Worm (Caenorhabditis elegans): Measurements from ENCODE around the gene sptf-2.

The sptf-2 gene

ce11 chrII:8650644-8651159 is 25.4 kb downstream of the sptf-2 start, which contains the start of gene pyr-1:
pyr-1 (plus strand) TSS chrII:8651109.
- TF ChIP-seq hmg-1.2 (GFP tag; IDR thresholded peaks at IDR 0.05) (peak; percentile 62; the same call in 1 of the 2 replicates), bed-1 (GFP tag; IDR thresholded peaks at IDR 0.05) (no peak)

ce11 chrII:8658835-8659234 is 33.6 kb downstream of the sptf-2 start, which contains the start of gene atg-10:
atg-10 (plus strand) TSS chrII:8659135.
- TF ChIP-seq ceh-27 (GFP tag; optimal IDR thresholded peaks at IDR 0.05) = no peak
- TF ChIP-seq B0019.2 (GFP tag; conservative IDR thresholded peaks at IDR 0.05) = no peak
- TF ChIP-seq D2030.7 (GFP tag; IDR thresholded peaks at IDR 0.05) = no peak
- no peak for TF ChIP-seq somi-1 (GFP tag; optimal IDR thresholded peaks at IDR 0.05)
- TF ChIP-seq fkh-3 (tag; optimal IDR thresholded peaks at IDR 0.05) = no peak
- no peak for TF ChIP-seq B0261.1 (tag; optimal IDR thresholded peaks at IDR 0.05)
- TF ChIP-seq ceh-40 (GFP tag; IDR thresholded peaks at IDR 0.05) = no peak
- no peak for TF ChIP-seq madf-8 (GFP tag; conservative IDR thresholded peaks at IDR 0.05)
- no peak for TF ChIP-seq T26A5.8 (tag; optimal IDR thresholded peaks at IDR 0.05)
- no peak for TF ChIP-seq mxl-1 (tag; optimal IDR thresholded peaks at IDR 0.05)
- no peak for TF ChIP-seq ztf-26 (tag; optimal IDR thresholded peaks at IDR 0.05)
- no peak for TF ChIP-seq tbp1 (GFP tag; optimal IDR thresholded peaks at IDR 0.05)
- TF ChIP-seq F49E8.2 (tag; optimal IDR thresholded peaks at IDR 0.05; ENCODE audit: insufficient read depth) = no peak
- no peak for TF ChIP-seq F39B2.1 (GFP tag; IDR thresholded peaks at IDR 0.05)
- no peak for TF ChIP-seq atf-7 (tag; optimal IDR thresholded peaks at IDR 0.05)

ce11 chrII:8661539-8661938 is 36.3 kb downstream of the sptf-2 start, which contains the start of the genes piga-1 and eif-2Bepsilon:
piga-1 (minus strand) TSS chrII:8661712.
eif-2Bepsilon (plus strand) TSS chrII:8661869.
- TF ChIP-seq mcd-1 (GFP tag; IDR thresholded peaks at IDR 0.05) (peak; percentile 63), cebp-1 (GFP tag; IDR thresholded peaks at IDR 0.05) (peak; percentile 53; the same call in 1 of the 2 replicates), cebp-1 (tag; optimal IDR thresholded peaks at IDR 0.05) (peak; percentile 78), ccch-3 (GFP tag; optimal IDR thresholded peaks at IDR 0.05) (no peak), F23B12.7 (tag; optimal IDR thresholded peaks at IDR 0.05; ENCODE audit: insufficient read depth) (peak; percentile 44), attf-5 (GFP tag; optimal IDR thresholded peaks at IDR 0.05) (peak; percentile 48)

ce11 chrII:8664533-8664932 is 39.3 kb downstream of the sptf-2 start, which contains the start of gene etc-1:
etc-1 (plus strand) TSS chrII:8664833.
- TF ChIP-seq ceh-27 (GFP tag; optimal IDR thresholded peaks at IDR 0.05) = no peak
- no peak for TF ChIP-seq ceh-100 (GFP tag; IDR thresholded peaks at IDR 0.05)
- no peak for TF ChIP-seq ztf-26 (tag; optimal IDR thresholded peaks at IDR 0.05)
- no peak for TF ChIP-seq ceh-91 (GFP tag; IDR thresholded peaks at IDR 0.05)
- no peak for TF ChIP-seq ekl-4 (GFP tag; IDR thresholded peaks at IDR 0.05)
- TF ChIP-seq hmg-1.2 (GFP tag; IDR thresholded peaks at IDR 0.05) = no peak
- TF ChIP-seq Y67H2A.10 (GFP tag; conservative IDR thresholded peaks at IDR 0.05) = no peak
- no peak for TF ChIP-seq madf-10 (tag; optimal IDR thresholded peaks at IDR 0.05)
- TF ChIP-seq ccch-3 (GFP tag; optimal IDR thresholded peaks at IDR 0.05) = no peak

- TF ChIP-seq hmg-20 (GFP tag; IDR thresholded peaks at IDR 0.05) (no peak), ekl-4 (GFP tag; IDR thresholded peaks at IDR 0.05) (no peak), nhr-80 (tag; optimal IDR thresholded peaks at IDR 0.05) (no peak), lin-40 (tag; optimal IDR thresholded peaks at IDR 0.05) (no peak), dpl-1 (GFP tag; optimal IDR thresholded peaks at IDR 0.05) (no peak), B0336.3 (GFP tag; IDR thresholded peaks at IDR 0.05) (peak; percentile 10; the same call in 1 of the 2 replicates), tbp1 (GFP tag; optimal IDR thresholded peaks at IDR 0.05) (no peak), ztf-22 (GFP tag; optimal IDR thresholded peaks at IDR 0.05) (no peak), madf-8 (GFP tag; conservative IDR thresholded peaks at IDR 0.05) (no peak), him-1 (tag; optimal IDR thresholded peaks at IDR 0.05) (peak; percentile 91), cebp-1 (GFP tag; IDR thresholded peaks at IDR 0.05) (no peak), cebp-1 (tag; optimal IDR thresholded peaks at IDR 0.05) (no peak)
Measured at ce11 chrII:8668871-8669270, 43.6 kb downstream of the sptf-2 start.

Measured in whole organism, young adult.